Fruit fly (Drosophila melanogaster): ENCODE results near the gene CG13050.

CG13050 gene

dm6 chr3L:16303982-16304381 lies 24.9 kb upstream of the CG13050 start, which contains the start of gene CG43249:
Gene CG43249, plus strand, starts transcription at chr3L:16304282.
- TF ChIP-seq CG4496 (GFP tag; IDR thresholded peaks at IDR 0.05) (no peak), CG15710 (tag; optimal IDR thresholded peaks at IDR 0.05) (no peak), CG10348 (GFP tag; IDR thresholded peaks at IDR 0.05) (no peak), fd96Ca (GFP tag; IDR thresholded peaks at IDR 0.05) (no peak)

DNA sequence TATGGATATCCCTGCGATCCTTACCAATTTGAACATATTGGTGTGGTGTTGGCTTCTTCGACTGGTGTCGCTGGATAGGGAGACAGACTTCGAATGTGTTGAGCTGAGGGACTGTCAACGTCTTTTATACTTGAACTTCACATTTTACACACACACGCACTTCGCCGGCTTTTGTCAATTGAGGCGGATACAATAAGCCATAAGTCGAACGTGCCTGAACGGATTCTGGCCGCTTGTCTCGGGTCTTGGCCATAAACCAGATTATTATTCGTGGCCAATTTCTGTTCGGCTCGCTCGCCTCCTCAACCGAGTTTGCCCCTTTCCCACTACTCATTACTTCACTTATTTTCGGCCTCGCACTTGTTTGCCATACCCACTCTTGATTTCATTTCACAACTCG lies 24.0 kb upstream of the CG13050 start, which contains the start of gene CG13044:
CG13044 (minus strand) TSS at position 101 of the 400 bp plus-strand sequence.
- TF ChIP-seq CG32121 (GFP tag; IDR thresholded peaks at IDR 0.05) (no peak), Snoo (tag; optimal IDR thresholded peaks at IDR 0.05) (no peak)

dm6 chr3L:16301153-16301552 lies 22.1 kb upstream of the CG13050 start, which contains the start of gene CG4982:
Gene CG4982, plus strand, starts transcription at chr3L:16301453.
- TF ChIP-seq CG9948 (tag; optimal IDR thresholded peaks at IDR 0.05) (no peak), CG8159 (tag; optimal IDR thresholded peaks at IDR 0.05) (no peak), CG17806 (tag; optimal IDR thresholded peaks at IDR 0.05) (no peak), CG14655 (GFP tag; optimal IDR thresholded peaks at IDR 0.05) (no peak), fd96Ca (GFP tag; IDR thresholded peaks at IDR 0.05) (no peak), CG34367 (tag; optimal IDR thresholded peaks at IDR 0.05) (no peak), Ets98B (GFP tag; IDR thresholded peaks at IDR 0.05) (no peak), CG12605 (GFP tag; IDR thresholded peaks at IDR 0.05) (no peak), CG10348 (GFP tag; IDR thresholded peaks at IDR 0.05) (no peak), CG15710 (tag; optimal IDR thresholded peaks at IDR 0.05) (no peak), CG8301 (tag; optimal IDR thresholded peaks at IDR 0.05) (no peak), D1 (tag; optimal IDR thresholded peaks at IDR 0.05) (no peak), rn (GFP tag; IDR thresholded peaks at IDR 0.05) (no peak), EcR (GFP tag; optimal IDR thresholded peaks at IDR 0.05) (no peak), Pif1A (GFP tag; optimal IDR thresholded peaks at IDR 0.05) (no peak), CG13204 (GFP tag; optimal IDR thresholded peaks at IDR 0.05) (no peak), CG4496 (GFP tag; IDR thresholded peaks at IDR 0.05) (no peak), gl (tag; optimal IDR thresholded peaks at IDR 0.05) (no peak), Snoo (tag; optimal IDR thresholded peaks at IDR 0.05) (no peak)

DNA sequence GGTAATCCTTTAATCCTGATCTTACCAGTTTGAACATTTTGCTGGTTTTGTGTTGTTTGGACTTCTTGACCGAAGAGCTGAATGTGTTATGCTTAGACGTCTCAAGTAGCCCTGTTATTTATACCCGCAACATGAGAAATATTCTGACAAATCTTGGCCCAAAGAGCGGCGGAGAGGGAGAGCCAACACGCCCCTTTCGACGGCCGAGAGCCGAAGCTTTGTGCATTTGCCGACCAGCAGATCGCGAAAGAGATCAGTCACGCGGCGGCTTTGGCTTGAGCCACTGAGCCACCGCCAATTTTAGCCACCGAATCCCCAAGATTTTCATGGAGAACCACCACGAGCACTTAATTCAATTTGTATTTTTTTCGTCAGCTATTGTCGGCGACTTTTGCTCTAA lies 16.4 kb upstream of the CG13050 start, which contains the start of gene CG4962:
CG4962 (minus strand) TSS at position 101 of the 400 bp plus-strand sequence.
- TF ChIP-seq D1 (tag; optimal IDR thresholded peaks at IDR 0.05) (no peak), CG8301 (tag; optimal IDR thresholded peaks at IDR 0.05) (no peak), Ets98B (GFP tag; IDR thresholded peaks at IDR 0.05) (no peak), Pif1A (GFP tag; optimal IDR thresholded peaks at IDR 0.05) (no peak), CG14655 (GFP tag; optimal IDR thresholded peaks at IDR 0.05) (no peak), CG15710 (tag; optimal IDR thresholded peaks at IDR 0.05) (no peak), CG8159 (tag; optimal IDR thresholded peaks at IDR 0.05) (no peak), Pif1B (GFP tag; optimal IDR thresholded peaks at IDR 0.05) (no peak), Snoo (tag; optimal IDR thresholded peaks at IDR 0.05) (no peak), CG13204 (GFP tag; optimal IDR thresholded peaks at IDR 0.05) (no peak), fd96Ca (GFP tag; IDR thresholded peaks at IDR 0.05) (no peak), CG10348 (GFP tag; IDR thresholded peaks at IDR 0.05) (no peak), CG4496 (GFP tag; IDR thresholded peaks at IDR 0.05) (no peak), CG34367 (tag; optimal IDR thresholded peaks at IDR 0.05) (no peak), EcR (GFP tag; optimal IDR thresholded peaks at IDR 0.05) (no peak), CG32121 (GFP tag; IDR thresholded peaks at IDR 0.05) (no peak), CG12605 (GFP tag; IDR thresholded peaks at IDR 0.05) (no peak), CG9948 (tag; optimal IDR thresholded peaks at IDR 0.05) (no peak), CG17806 (tag; optimal IDR thresholded peaks at IDR 0.05) (no peak)

- TF ChIP-seq CG14655 (GFP tag; optimal IDR thresholded peaks at IDR 0.05) (no peak), Ets98B (GFP tag; IDR thresholded peaks at IDR 0.05) (peak; percentile 48), fd96Ca (GFP tag; IDR thresholded peaks at IDR 0.05) (peak; percentile 19; the same call in 1 of the 3 replicates), CG4496 (GFP tag; IDR thresholded peaks at IDR 0.05) (peak; percentile 13; the same call in 1 of the 3 replicates), CG17806 (tag; optimal IDR thresholded peaks at IDR 0.05) (no peak)
Measured at dm6 chr3L:16291678-16292077, 12.6 kb upstream of the CG13050 start.

DNA sequence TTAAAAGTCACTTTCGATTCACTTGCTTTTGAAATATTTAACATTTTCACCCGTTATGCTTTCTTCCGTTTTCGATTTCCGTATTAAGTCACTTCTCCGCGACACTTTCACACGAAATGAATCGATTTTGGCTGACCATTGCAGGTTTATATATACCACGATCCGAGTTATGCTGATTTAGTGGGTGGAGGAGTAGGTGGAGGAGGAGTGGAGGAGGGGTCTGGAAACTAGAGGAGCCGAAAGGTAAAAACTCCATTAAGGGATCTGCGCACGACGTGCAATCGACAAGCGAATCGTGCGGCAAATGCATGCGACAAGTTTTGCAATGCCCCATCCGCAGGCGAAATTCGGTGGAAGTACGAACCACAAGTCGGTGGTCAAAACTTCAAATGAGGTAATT lies 11.8 kb upstream of the CG13050 start, which contains the start of gene CG13045:
CG13045 (minus strand) TSS at position 101 of the 400 bp plus-strand sequence.
- TF ChIP-seq CG8301 (tag; optimal IDR thresholded peaks at IDR 0.05) (no peak), fd96Ca (GFP tag; IDR thresholded peaks at IDR 0.05) (no peak), gl (tag; optimal IDR thresholded peaks at IDR 0.05) (no peak), Ets98B (GFP tag; IDR thresholded peaks at IDR 0.05) (no peak), CG8159 (tag; optimal IDR thresholded peaks at IDR 0.05) (no peak), CG17806 (tag; optimal IDR thresholded peaks at IDR 0.05) (no peak), CG13204 (GFP tag; optimal IDR thresholded peaks at IDR 0.05) (no peak), D1 (tag; optimal IDR thresholded peaks at IDR 0.05) (no peak), Pif1A (GFP tag; optimal IDR thresholded peaks at IDR 0.05) (no peak), CG32121 (GFP tag; IDR thresholded peaks at IDR 0.05) (no peak), CG12605 (GFP tag; IDR thresholded peaks at IDR 0.05) (no peak), CG15710 (tag; optimal IDR thresholded peaks at IDR 0.05) (no peak), CG9948 (tag; optimal IDR thresholded peaks at IDR 0.05) (no peak), CG10348 (GFP tag; IDR thresholded peaks at IDR 0.05) (no peak)

DNA sequence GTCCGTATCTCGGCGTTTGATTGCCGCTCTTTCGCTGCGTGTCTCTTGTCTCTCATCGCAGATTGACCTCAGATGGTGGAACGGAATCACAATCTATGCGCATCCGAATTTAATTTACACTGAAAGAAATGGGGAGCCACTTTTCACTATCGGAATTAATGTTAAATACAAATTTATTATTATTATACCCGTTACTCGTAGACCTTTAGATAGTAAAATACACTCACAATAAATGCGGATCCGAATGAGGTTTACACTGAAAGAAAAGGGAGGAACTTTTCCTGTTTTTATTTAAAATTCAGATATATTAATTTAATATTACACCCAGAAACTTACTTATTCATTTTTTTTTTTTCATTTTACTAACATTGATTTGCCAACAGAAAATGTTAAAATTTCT lies 10.0 kb upstream of the CG13050 start:
- TF ChIP-seq gl (tag; optimal IDR thresholded peaks at IDR 0.05) (no peak), Pif1A (GFP tag; optimal IDR thresholded peaks at IDR 0.05) (peak; percentile 25), fd96Ca (GFP tag; IDR thresholded peaks at IDR 0.05) (no peak), CG9948 (tag; optimal IDR thresholded peaks at IDR 0.05) (peak; percentile 32), CG10348 (GFP tag; IDR thresholded peaks at IDR 0.05) (no peak), Snoo (tag; optimal IDR thresholded peaks at IDR 0.05) (no peak), Ets98B (GFP tag; IDR thresholded peaks at IDR 0.05) (no peak), D1 (tag; optimal IDR thresholded peaks at IDR 0.05) (no peak), Pif1B (GFP tag; optimal IDR thresholded peaks at IDR 0.05) (no peak), CG15710 (tag; optimal IDR thresholded peaks at IDR 0.05) (peak; percentile 5), rn (GFP tag; IDR thresholded peaks at IDR 0.05) (no peak), EcR (GFP tag; optimal IDR thresholded peaks at IDR 0.05) (no peak), CG8159 (tag; optimal IDR thresholded peaks at IDR 0.05) (peak; percentile 10), CG12605 (GFP tag; IDR thresholded peaks at IDR 0.05) (no peak), CG14655 (GFP tag; optimal IDR thresholded peaks at IDR 0.05) (peak; percentile 52), CG17806 (tag; optimal IDR thresholded peaks at IDR 0.05) (peak; percentile 22), CG32121 (GFP tag; IDR thresholded peaks at IDR 0.05) (no peak), CG4496 (GFP tag; IDR thresholded peaks at IDR 0.05) (no peak), CG13204 (GFP tag; optimal IDR thresholded peaks at IDR 0.05) (no peak), CG34367 (tag; optimal IDR thresholded peaks at IDR 0.05) (peak; percentile 3), CG8301 (tag; optimal IDR thresholded peaks at IDR 0.05) (no peak)

Data from whole organism, pupa.